Fruit fly (Drosophila melanogaster): Measurements from ENCODE around the gene CG14864.

Gene CG14864

DNA sequence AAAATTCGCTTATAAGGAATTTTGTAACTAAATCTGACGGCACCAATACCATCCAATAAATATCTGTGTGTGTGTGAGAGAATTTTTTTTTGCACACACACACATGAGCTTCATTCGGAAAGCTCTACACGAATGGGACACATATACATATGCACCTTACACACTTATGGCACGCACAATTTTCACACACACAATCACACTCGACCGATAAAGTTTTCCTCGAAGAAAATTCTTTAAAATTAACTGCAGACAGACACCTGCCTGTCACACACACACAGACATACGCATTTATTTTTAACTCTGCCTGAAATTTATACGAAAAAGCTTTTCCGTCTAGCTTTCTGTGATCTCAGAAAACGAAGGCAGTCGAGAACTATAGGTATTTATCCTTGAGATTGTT is 42.4 kb upstream of the CG14864 start (continued):
- TF ChIP-seq lov (optimal IDR thresholded peaks at IDR 0.05) (no peak), lov (GFP tag; IDR thresholded peaks at IDR 0.05) (no peak), shn (GFP tag; optimal IDR thresholded peaks at IDR 0.05) (no peak), CG2129 (GFP tag; IDR thresholded peaks at IDR 0.05; ENCODE audit: partially characterized antibody) (no peak), dysf (GFP tag; IDR thresholded peaks at IDR 0.05) (no peak), CG15479 (GFP tag; optimal IDR thresholded peaks at IDR 0.05) (no peak), gcm2 (GFP tag; optimal IDR thresholded peaks at IDR 0.05) (no peak), CG10267 (tag; optimal IDR thresholded peaks at IDR 0.05) (no peak), vvl (GFP tag; IDR thresholded peaks at IDR 0.05) (0 out of 2 replicates have a peak, but pooled peaks have one; percentile 8), CTCF (GFP tag; optimal IDR thresholded peaks at IDR 0.05) (no peak), MTF-1 (GFP tag; optimal IDR thresholded peaks at IDR 0.05; ENCODE audit: borderline replicate concordance) (no peak), ci (GFP tag; IDR thresholded peaks at IDR 0.05) (0 out of 3 replicates have a peak, but pooled peaks have one; percentile 6), az2 (GFP tag; optimal IDR thresholded peaks at IDR 0.05) (no peak), cg (GFP tag; optimal IDR thresholded peaks at IDR 0.05) (peak; percentile 63), kay (GFP tag; optimal IDR thresholded peaks at IDR 0.05) (no peak), sd (tag; optimal IDR thresholded peaks at IDR 0.05) (peak; percentile 36), maf-S (GFP tag; optimal IDR thresholded peaks at IDR 0.05) (no peak)

DNA sequence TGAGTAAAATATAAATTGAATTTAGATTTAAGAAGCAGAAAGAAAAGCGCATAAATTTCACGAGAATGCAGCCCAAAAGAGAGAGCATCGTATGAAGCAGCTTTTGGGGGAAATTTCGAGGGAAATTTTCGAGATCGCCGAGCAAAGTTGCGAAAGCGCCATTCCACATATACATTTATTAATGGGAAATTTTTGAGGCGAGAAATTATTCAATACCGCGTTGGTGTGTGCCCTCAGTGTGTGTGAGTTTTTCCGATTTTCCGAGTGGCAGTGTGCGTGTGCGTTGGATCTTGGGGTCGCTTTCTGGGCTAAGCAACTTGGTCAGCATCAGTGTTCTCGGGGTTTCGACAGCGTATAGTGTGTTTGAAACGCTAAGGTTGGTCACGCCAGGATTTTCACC is 41.6 kb upstream of the CG14864 start, which contains the start of gene Tm2:
Gene Tm2, plus strand, starts transcription at position 270 of the 400 bp plus-strand sequence.
- no peak for TF ChIP-seq pb (GFP tag; optimal IDR thresholded peaks at IDR 0.05)
- peak; percentile 1 for TF ChIP-seq sd (tag; optimal IDR thresholded peaks at IDR 0.05)
- 0 out of 2 replicates have a peak, but pooled peaks have one; percentile 15 for TF ChIP-seq CG32767 (GFP tag; IDR thresholded peaks at IDR 0.05)
- no peak for TF ChIP-seq pfk (GFP tag; optimal IDR thresholded peaks at IDR 0.05)
- peak; percentile 70 for TF ChIP-seq Med (GFP tag)
- TF ChIP-seq cg (GFP tag; optimal IDR thresholded peaks at IDR 0.05): peak; percentile 66
- TF ChIP-seq CG5180 (GFP tag; optimal IDR thresholded peaks at IDR 0.05): no peak
- peak; percentile 82 for TF ChIP-seq sens (GFP tag)
- TF ChIP-seq CG8089 (GFP tag; optimal IDR thresholded peaks at IDR 0.05): no peak
- peak in 1 of 2 experiments; percentile 54 for TF ChIP-seq Pdp1 (GFP tag; optimal IDR thresholded peaks at IDR 0.05)
- TF ChIP-seq z (GFP tag; IDR thresholded peaks at IDR 0.05): 0 out of 3 replicates have a peak, but pooled peaks have one; percentile 27
- TF ChIP-seq CG17359 (tag; optimal IDR thresholded peaks at IDR 0.05): no peak
- TF ChIP-seq ewg (GFP tag; optimal IDR thresholded peaks at IDR 0.05): no peak
- TF ChIP-seq nerfin-1 (tag; optimal IDR thresholded peaks at IDR 0.05): no peak

DNA sequence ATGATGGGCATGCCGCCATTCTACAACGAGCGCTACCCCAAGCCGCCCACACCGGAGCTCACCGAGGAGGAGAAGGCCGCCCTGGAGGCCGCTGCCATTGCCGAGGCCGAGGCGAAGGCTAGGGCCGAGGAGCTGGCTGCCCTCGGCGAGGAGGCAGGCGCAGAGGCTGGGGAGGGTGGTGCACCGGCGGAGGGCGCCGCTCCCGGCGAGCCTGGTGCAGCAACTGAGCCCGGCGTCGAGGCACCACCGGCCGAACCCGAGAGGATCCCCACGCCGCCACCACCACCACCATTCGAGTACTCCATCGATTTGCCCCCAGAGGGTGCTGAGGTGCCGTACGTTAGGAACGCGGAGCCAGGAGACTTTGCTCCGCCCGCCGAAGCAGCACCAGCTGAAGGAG is 36.9 kb upstream of the CG14864 start:
- TF ChIP-seq ftz-f1 (GFP tag; optimal IDR thresholded peaks at IDR 0.05) (peak; percentile 56), dysf (GFP tag; IDR thresholded peaks at IDR 0.05) (0 out of 3 replicates have a peak, but pooled peaks have one; percentile 9), HLH4C (GFP tag; IDR thresholded peaks at IDR 0.05; ENCODE audit: partially characterized antibody) (no peak), bbx (GFP tag; IDR thresholded peaks at IDR 0.05; ENCODE audit: partially characterized antibody) (0 out of 2 replicates have a peak, but pooled peaks have one; percentile 6), vvl (GFP tag; IDR thresholded peaks at IDR 0.05) (0 out of 2 replicates have a peak, but pooled peaks have one; percentile 12), sens (GFP tag) (peak; percentile 22), CG16813 (GFP tag; IDR thresholded peaks at IDR 0.05; ENCODE audit: partially characterized antibody) (0 out of 3 replicates have a peak, but pooled peaks have one; percentile 24), CG12299 (tag; optimal IDR thresholded peaks at IDR 0.05) (no peak), Hr39 (optimal IDR thresholded peaks at IDR 0.05) (peak; percentile 16), Dll (GFP tag; IDR thresholded peaks at IDR 0.05; ENCODE audit: partially characterized antibody) (no peak), CG11560 (tag; IDR thresholded peaks at IDR 0.05) (0 out of 3 replicates have a peak, but pooled peaks have one; percentile 35), CG1603 (tag; optimal IDR thresholded peaks at IDR 0.05) (no peak), ranshi (GFP tag; IDR thresholded peaks at IDR 0.05) (no peak), CG8924 (tag; optimal IDR thresholded peaks at IDR 0.05) (no peak), CG10543 (GFP tag; optimal IDR thresholded peaks at IDR 0.05) (peak; percentile 6), CG9817 (tag; optimal IDR thresholded peaks at IDR 0.05) (no peak), Dbx (GFP tag; IDR thresholded peaks at IDR 0.05) (0 out of 3 replicates have a peak, but pooled peaks have one; percentile 6), Stat92E (GFP tag; optimal IDR thresholded peaks at IDR 0.05) (no peak), MESR4 (GFP tag; optimal IDR thresholded peaks at IDR 0.05) (no peak), CG17612 (GFP tag; IDR thresholded peaks at IDR 0.05) (no peak), CG42726 (GFP tag; IDR thresholded peaks at IDR 0.05; ENCODE audit: partially characterized antibody) (peak; percentile 23; the same call in 1 of the 2 replicates), bcd (GFP tag; optimal IDR thresholded peaks at IDR 0.05) (no peak)

All from whole organism, embryonic.